Worm (Caenorhabditis elegans): ENCODE results near the gene F26F12.4.

Gene F26F12.4

ce11 chrV:5842507-5843144, 26.5 kb downstream of the F26F12.4 start:
- no peak for TF ChIP-seq W03F9.2 (tag; optimal IDR thresholded peaks at IDR 0.05)
- TF ChIP-seq him-1 (tag; optimal IDR thresholded peaks at IDR 0.05): no peak
- TF ChIP-seq dao-5 (tag; optimal IDR thresholded peaks at IDR 0.05): no peak

- TF ChIP-seq dao-5 (tag; optimal IDR thresholded peaks at IDR 0.05) (no peak), W03F9.2 (tag; optimal IDR thresholded peaks at IDR 0.05) (no peak), him-1 (tag; optimal IDR thresholded peaks at IDR 0.05) (no peak)
These were observed 28.2 kb downstream of the F26F12.4 start for ce11 chrV:5840939-5841338.

ce11 chrV:5838576-5839366, 30.4 kb downstream of the F26F12.4 start, which contains the start of gene F26F12.2:
Gene F26F12.2, minus strand, starts transcription at chrV:5838613.
- TF ChIP-seq dao-5 (tag; optimal IDR thresholded peaks at IDR 0.05): no peak
- TF ChIP-seq W03F9.2 (tag; optimal IDR thresholded peaks at IDR 0.05): no peak
- TF ChIP-seq him-1 (tag; optimal IDR thresholded peaks at IDR 0.05): no peak

- TF ChIP-seq dao-5 (tag; optimal IDR thresholded peaks at IDR 0.05) (no peak), him-1 (tag; optimal IDR thresholded peaks at IDR 0.05) (no peak), W03F9.2 (tag; optimal IDR thresholded peaks at IDR 0.05) (no peak)
These were observed 32.5 kb downstream of the F26F12.4 start, which contains the start of gene col-140 for ce11 chrV:5836616-5836982. Gene col-140, minus strand, starts transcription at chrV:5836834.

- TF ChIP-seq him-1 (tag; optimal IDR thresholded peaks at IDR 0.05): no peak
These were observed 33.0 kb downstream of the F26F12.4 start for ce11 chrV:5835979-5836615.

ce11 chrV:5835397-5835796, 33.7 kb downstream of the F26F12.4 start:
- TF ChIP-seq W03F9.2 (tag; optimal IDR thresholded peaks at IDR 0.05) (no peak), him-1 (tag; optimal IDR thresholded peaks at IDR 0.05) (no peak)

ce11 chrV:5833531-5833930, 35.6 kb downstream of the F26F12.4 start, which contains the start of gene srh-76:
Gene srh-76, plus strand, starts transcription at chrV:5833831.
- TF ChIP-seq dao-5 (tag; optimal IDR thresholded peaks at IDR 0.05): no peak
- no peak for TF ChIP-seq him-1 (tag; optimal IDR thresholded peaks at IDR 0.05)
- TF ChIP-seq W03F9.2 (tag; optimal IDR thresholded peaks at IDR 0.05): no peak

ce11 chrV:5832799-5833198, 36.3 kb downstream of the F26F12.4 start:
- TF ChIP-seq him-1 (tag; optimal IDR thresholded peaks at IDR 0.05): no peak
- no peak for TF ChIP-seq W03F9.2 (tag; optimal IDR thresholded peaks at IDR 0.05)
- TF ChIP-seq dao-5 (tag; optimal IDR thresholded peaks at IDR 0.05): no peak

ce11 chrV:5831253-5831652, 37.9 kb downstream of the F26F12.4 start:
- no peak for TF ChIP-seq W03F9.2 (tag; optimal IDR thresholded peaks at IDR 0.05)
- TF ChIP-seq dao-5 (tag; optimal IDR thresholded peaks at IDR 0.05): no peak

- TF ChIP-seq dao-5 (tag; optimal IDR thresholded peaks at IDR 0.05): no peak
- no peak for TF ChIP-seq him-1 (tag; optimal IDR thresholded peaks at IDR 0.05)
- TF ChIP-seq W03F9.2 (tag; optimal IDR thresholded peaks at IDR 0.05): no peak
These were observed 42.5 kb downstream of the F26F12.4 start, which contains the start of gene let-418 for ce11 chrV:5826592-5826991. Gene let-418, plus strand, starts transcription at chrV:5826833.

ce11 chrV:5825478-5825877, 43.6 kb downstream of the F26F12.4 start:
- no peak for TF ChIP-seq dao-5 (tag; optimal IDR thresholded peaks at IDR 0.05)
- TF ChIP-seq W03F9.2 (tag; optimal IDR thresholded peaks at IDR 0.05): no peak
- TF ChIP-seq him-1 (tag; optimal IDR thresholded peaks at IDR 0.05): no peak

ce11 chrV:5822968-5823367, 46.2 kb downstream of the F26F12.4 start:
- TF ChIP-seq dao-5 (tag; optimal IDR thresholded peaks at IDR 0.05) (no peak), W03F9.2 (tag; optimal IDR thresholded peaks at IDR 0.05) (no peak), him-1 (tag; optimal IDR thresholded peaks at IDR 0.05) (no peak)

ce11 chrV:5821451-5822143, 47.5 kb downstream of the F26F12.4 start:
- TF ChIP-seq W03F9.2 (tag; optimal IDR thresholded peaks at IDR 0.05) (no peak), dao-5 (tag; optimal IDR thresholded peaks at IDR 0.05) (no peak), him-1 (tag; optimal IDR thresholded peaks at IDR 0.05) (no peak)

- TF ChIP-seq W03F9.2 (tag; optimal IDR thresholded peaks at IDR 0.05) (no peak), him-1 (tag; optimal IDR thresholded peaks at IDR 0.05) (no peak), dao-5 (tag; optimal IDR thresholded peaks at IDR 0.05) (no peak)
These were observed 48.7 kb downstream of the F26F12.4 start for ce11 chrV:5820401-5820800.

Data from whole organism, L4/young adult.